Worm (Caenorhabditis elegans) whole organism, L3 larva: ENCODE measurements around the gene hhat-2.
A peak's percentile ranks its signal among the peaks of the same experiment; 100 is the strongest.

Experiments used
- R02D3.7 ChIP-seq: fragments of 150-350 bp; optimal IDR thresholded peaks from 2 replicates; lab custom pipeline; 2014; ENCODE audit warnings: missing biosample characterization, missing genetic modification characterization
- ZK546.5 ChIP-seq: sonication (generic microtip); optimal IDR thresholded peaks from 2 replicates; lab custom pipeline; 2017; ENCODE audit warnings: missing biosample characterization, missing genetic modification characterization
- aly-2 ChIP-seq: fragments of 150-350 bp; optimal IDR thresholded peaks from 2 replicates; lab custom pipeline; 2014; ENCODE audit warnings: missing biosample characterization, missing genetic modification characterization
- ama-1 ChIP-seq: fragments of 150-350 bp; optimal IDR thresholded peaks from 2 replicates; lab custom pipeline; 2018
- ceh-16 ChIP-seq: sonication (generic microtip); optimal IDR thresholded peaks from 2 replicates; lab custom pipeline; 2017; ENCODE audit warnings: missing biosample characterization, missing genetic modification characterization
- ceh-28 ChIP-seq: fragments of 150-350 bp; optimal IDR thresholded peaks from 2 replicates; lab custom pipeline; 2014; ENCODE audit warnings: missing biosample characterization, missing genetic modification reagents, missing genetic modification characterization
- ceh-82 ChIP-seq: fragments of 150-350 bp; optimal IDR thresholded peaks from 2 replicates; lab custom pipeline; 2014; ENCODE audit warnings: missing biosample characterization, missing genetic modification characterization
- ceh-9 ChIP-seq: sonication (generic microtip); optimal IDR thresholded peaks from 2 replicates; lab custom pipeline; 2018; ENCODE audit warnings: missing biosample characterization, missing genetic modification characterization
- daf-12 ChIP-seq: fragments of 150-350 bp; optimal IDR thresholded peaks from 2 replicates; lab custom pipeline; 2014; ENCODE audit warnings: missing biosample characterization, missing genetic modification reagents, missing genetic modification characterization
- egl-27 ChIP-seq: sonication (generic microtip); optimal IDR thresholded peaks from 4 replicates; lab custom pipeline; 2017; ENCODE audit warnings: missing biosample characterization, missing genetic modification reagents, missing genetic modification characterization
- egl-5 ChIP-seq: fragments of 150-350 bp; optimal IDR thresholded peaks from 2 replicates; lab custom pipeline; 2017; ENCODE audit warnings: missing biosample characterization, missing genetic modification reagents, missing genetic modification characterization, inconsistent platforms
- elt-1 ChIP-seq: fragments of 150-350 bp; optimal IDR thresholded peaks from 2 replicates; lab custom pipeline; 2014; ENCODE audit warnings: missing biosample characterization, missing genetic modification characterization
- elt-2 ChIP-seq: sonication (generic microtip); optimal IDR thresholded peaks from 2 replicates; lab custom pipeline; 2016; ENCODE audit warnings: missing genetic modification reagents, mild to moderate bottlenecking, missing genetic modification characterization, missing compliant biosample characterization
- elt-3 ChIP-seq, 3 experiments: fragments of 150-350 bp in 1 of 3; sonication (generic microtip) in 2 of 3; optimal IDR thresholded peaks; 2 replicates in 2 of 3; 4 replicates in 1 of 3; lab custom pipeline; 2014 to 2017; ENCODE audit warnings: missing biosample characterization in 3 of 3, missing genetic modification characterization in 3 of 3
- eor-1 ChIP-seq, 2 experiments: fragments of 150-350 bp; optimal IDR thresholded peaks; 2 replicates each; lab custom pipeline; 2014 to 2018; ENCODE audit warnings: missing biosample characterization in 2 of 2, missing genetic modification characterization in 2 of 2
- fkh-10 ChIP-seq: sonication (generic microtip); optimal IDR thresholded peaks from 2 replicates; lab custom pipeline; 2017; ENCODE audit warnings: missing biosample characterization, missing genetic modification reagents, missing genetic modification characterization
- fkh-2 ChIP-seq: fragments of 150-350 bp; optimal IDR thresholded peaks from 2 replicates; lab custom pipeline; 2014; ENCODE audit warnings: missing biosample characterization, missing genetic modification reagents, missing genetic modification characterization
- fos-1 ChIP-seq: fragments of 150-350 bp; optimal IDR thresholded peaks from 2 replicates; lab custom pipeline; 2014; ENCODE audit warnings: missing biosample characterization, missing genetic modification characterization
- hmg-11 ChIP-seq: sonication (generic microtip); optimal IDR thresholded peaks from 2 replicates; lab custom pipeline; 2016; ENCODE audit warnings: missing genetic modification characterization, missing compliant biosample characterization
- jun-1 ChIP-seq: fragments of 150-350 bp; optimal IDR thresholded peaks from 2 replicates; lab custom pipeline; 2014; ENCODE audit warnings: missing biosample characterization, missing genetic modification reagents, missing genetic modification characterization
- lin-15B ChIP-seq: fragments of 150-350 bp; optimal IDR thresholded peaks from 2 replicates; lab custom pipeline; 2014; ENCODE audit warnings: missing biosample characterization, missing genetic modification characterization
- lin-39 ChIP-seq: fragments of 150-350 bp; optimal IDR thresholded peaks from 2 replicates; lab custom pipeline; 2018; ENCODE audit warnings: missing biosample characterization, missing genetic modification reagents, missing genetic modification characterization
- lsy-12 ChIP-seq: sonication (generic microtip); optimal IDR thresholded peaks from 2 replicates; lab custom pipeline; 2016; ENCODE audit warnings: mild to moderate bottlenecking, missing genetic modification characterization, missing compliant biosample characterization
- mdl-1 ChIP-seq: fragments of 150-350 bp; optimal IDR thresholded peaks from 2 replicates; lab custom pipeline; 2014; ENCODE audit warnings: missing biosample characterization, missing genetic modification characterization
- mml-1 ChIP-seq: fragments of 150-350 bp; sonication (generic microtip); optimal IDR thresholded peaks from 3 replicates; lab custom pipeline; 2014; ENCODE audit warnings: missing biosample characterization, missing genetic modification characterization
- nfya-1 ChIP-seq: sonication (generic microtip); optimal IDR thresholded peaks from 2 replicates; lab custom pipeline; 2017; ENCODE audit warnings: missing genetic modification characterization, mild to moderate bottlenecking, missing compliant biosample characterization, antibody characterized with exemption, moderate library complexity; ENCODE audit not compliant: insufficient read depth
- nhr-11 ChIP-seq: fragments of 150-350 bp; optimal IDR thresholded peaks from 2 replicates; lab custom pipeline; 2014; ENCODE audit warnings: missing biosample characterization, missing genetic modification characterization
- nhr-12 ChIP-seq: fragments of 150-350 bp; optimal IDR thresholded peaks from 2 replicates; lab custom pipeline; 2014; ENCODE audit warnings: missing biosample characterization, missing genetic modification characterization
- nhr-23 ChIP-seq: fragments of 150-350 bp; optimal IDR thresholded peaks from 2 replicates; lab custom pipeline; 2014; ENCODE audit warnings: missing biosample characterization, missing genetic modification reagents, missing genetic modification characterization
- nhr-237 ChIP-seq: fragments of 150-350 bp; optimal IDR thresholded peaks from 2 replicates; lab custom pipeline; 2014; ENCODE audit warnings: missing biosample characterization, missing genetic modification characterization
- nhr-25 ChIP-seq: sonication (generic microtip); optimal IDR thresholded peaks from 2 replicates; lab custom pipeline; 2017; ENCODE audit warnings: missing biosample characterization, missing genetic modification characterization
- nhr-28 ChIP-seq: fragments of 150-350 bp; optimal IDR thresholded peaks from 2 replicates; lab custom pipeline; 2014; ENCODE audit warnings: missing biosample characterization, missing genetic modification characterization
- nhr-43 ChIP-seq: sonication (generic microtip); optimal IDR thresholded peaks from 2 replicates; lab custom pipeline; 2016; ENCODE audit warnings: mild to moderate bottlenecking, missing genetic modification characterization, missing compliant biosample characterization; ENCODE audit not compliant: poor library complexity, severe bottlenecking
- nhr-67 ChIP-seq: fragments of 150-350 bp; optimal IDR thresholded peaks from 2 replicates; lab custom pipeline; 2014; ENCODE audit warnings: missing biosample characterization, missing genetic modification characterization
- nhr-76 ChIP-seq: fragments of 150-350 bp; sonication (generic microtip); optimal IDR thresholded peaks from 5 replicates; lab custom pipeline; 2014; ENCODE audit warnings: missing biosample characterization, missing genetic modification characterization
- nhr-77 ChIP-seq: fragments of 150-350 bp; optimal IDR thresholded peaks from 2 replicates; lab custom pipeline; 2014; ENCODE audit warnings: missing biosample characterization, missing genetic modification characterization
- pha-4 ChIP-seq: fragments of 150-350 bp; optimal IDR thresholded peaks from 2 replicates; lab custom pipeline; 2014; ENCODE audit warnings: missing biosample characterization, missing genetic modification reagents, missing genetic modification characterization
- pqm-1 ChIP-seq: fragments of 150-350 bp; optimal IDR thresholded peaks from 2 replicates; lab custom pipeline; 2017; ENCODE audit warnings: missing biosample characterization, missing genetic modification characterization, inconsistent platforms
- sea-2 ChIP-seq: fragments of 150-350 bp; sonication (generic microtip); optimal IDR thresholded peaks from 4 replicates; lab custom pipeline; 2014; ENCODE audit warnings: missing biosample characterization, missing genetic modification reagents, missing genetic modification characterization
- skn-1 ChIP-seq: fragments of 150-350 bp; optimal IDR thresholded peaks from 2 replicates; lab custom pipeline; 2014; ENCODE audit warnings: missing biosample characterization, missing genetic modification characterization
- snpc-4 ChIP-seq: fragments of 150-350 bp; optimal IDR thresholded peaks from 2 replicates; lab custom pipeline; 2014; ENCODE audit warnings: missing biosample characterization, missing genetic modification characterization
- tbx-2 ChIP-seq: sonication (generic microtip); optimal IDR thresholded peaks from 2 replicates; lab custom pipeline; 2016; ENCODE audit warnings: mild to moderate bottlenecking, missing genetic modification characterization, missing compliant biosample characterization
- unc-39 ChIP-seq: sonication (generic microtip); optimal IDR thresholded peaks from 4 replicates; lab custom pipeline; 2017; ENCODE audit warnings: missing biosample characterization, missing genetic modification characterization
- unc-62 ChIP-seq: fragments of 150-350 bp; sonication (generic microtip); optimal IDR thresholded peaks from 4 replicates; lab custom pipeline; 2014; ENCODE audit warnings: missing biosample characterization, missing genetic modification reagents, missing genetic modification characterization
- zag-1 ChIP-seq: fragments of 150-350 bp; optimal IDR thresholded peaks from 2 replicates; lab custom pipeline; 2014; ENCODE audit warnings: missing biosample characterization, missing genetic modification characterization
- ztf-11 ChIP-seq: fragments of 150-350 bp; optimal IDR thresholded peaks from 2 replicates; lab custom pipeline; 2014; ENCODE audit warnings: missing biosample characterization, missing genetic modification characterization
- ztf-4 ChIP-seq: fragments of 150-350 bp; optimal IDR thresholded peaks from 2 replicates; lab custom pipeline; 2014; ENCODE audit warnings: missing biosample characterization, missing genetic modification characterization

Gene hhat-2

DNA sequence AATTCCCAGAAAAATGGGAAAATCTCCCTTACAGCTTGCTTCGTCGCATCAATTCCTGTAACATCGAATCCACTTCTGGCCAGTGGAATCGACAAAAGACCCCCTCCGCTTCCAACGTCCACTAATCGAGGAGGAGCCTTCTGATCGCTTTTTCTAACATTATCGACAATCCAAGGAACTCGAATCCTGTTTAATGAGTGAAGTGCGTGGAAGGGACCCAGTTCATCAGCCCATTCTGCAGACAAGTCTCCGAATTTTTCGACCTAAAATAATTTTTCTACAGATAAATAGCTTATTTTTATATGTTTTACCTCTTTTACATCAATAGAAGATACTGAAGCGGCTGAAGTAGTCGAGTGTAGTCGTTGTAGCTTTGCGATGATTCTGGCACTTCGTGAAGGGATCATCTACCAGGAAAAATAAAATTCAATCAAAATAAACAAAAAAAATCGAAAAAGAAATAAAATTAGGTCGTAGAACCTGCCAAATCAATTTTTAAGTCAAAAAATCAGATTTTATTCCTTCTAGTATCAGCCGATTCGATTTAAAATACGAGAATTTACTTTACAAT, 32.9 kb downstream of the hhat-2 start, which contains the start of gene coq-3:
coq-3 (minus strand) TSS at position 407 of the 571 bp plus-strand sequence.
- TF ChIP-seq lin-39 (tag; lab: Kevin White, UChicago) (no peak), ama-1 (peak; percentile 83), nhr-43 (tag; lab: Kevin White, UChicago) (peak; percentile 15), egl-27 (tag; lab: Kevin White, UChicago) (no peak), daf-12 (tag; lab: Kevin White, UChicago) (no peak), ztf-4 (peak; percentile 5), nhr-77 (tag; lab: Kevin White, UChicago) (no peak)
- TF ChIP-seq, all 47 proteins: peak for 3

DNA sequence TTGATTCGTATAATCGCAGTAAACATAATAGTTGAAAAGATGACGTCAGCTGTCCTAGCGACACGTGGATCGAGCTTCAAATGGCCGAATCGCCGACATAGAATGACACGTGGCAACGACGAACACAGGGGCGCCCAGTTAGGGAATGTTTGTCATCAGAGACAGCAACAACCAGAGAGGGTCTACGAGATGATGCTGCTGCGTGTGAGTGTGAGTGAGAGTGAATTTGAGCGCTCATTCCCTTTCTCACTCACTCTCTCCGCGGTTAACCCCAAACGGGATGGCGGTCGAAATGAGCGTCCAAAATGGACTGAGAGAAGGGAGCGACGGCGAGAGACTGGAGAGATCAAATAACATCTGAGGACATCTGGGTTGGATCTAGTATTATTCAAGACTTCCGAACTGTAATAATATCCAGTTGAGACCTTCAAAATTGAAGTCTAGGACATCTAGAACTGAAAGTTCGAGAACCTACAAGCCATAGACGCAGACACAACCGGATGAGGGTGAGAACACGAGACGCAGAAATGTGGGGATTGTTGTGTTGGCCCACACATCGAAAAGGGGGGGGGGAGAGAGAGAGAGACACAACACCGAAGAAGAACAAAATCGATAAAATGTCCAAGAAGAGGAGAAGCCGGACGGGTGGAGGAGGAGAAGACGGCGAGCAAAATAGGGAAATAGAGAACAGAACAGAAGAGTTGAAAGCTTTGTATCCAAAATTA, 34.9 kb downstream of the hhat-2 start:
- peak; percentile 55 for TF ChIP-seq ama-1
- no peak for TF ChIP-seq tbx-2 (tag; lab: Kevin White, UChicago)
- TF ChIP-seq elt-3 (tag; optimal IDR thresholded peaks at IDR 0.05; lab: Kevin White, UChicago): no peak
- no peak for TF ChIP-seq fos-1 (tag; lab: Kevin White, UChicago)
- TF ChIP-seq egl-27 (tag; lab: Kevin White, UChicago): no peak
- TF ChIP-seq mml-1 (tag; lab: Kevin White, UChicago): no peak
- peak; percentile 71 for TF ChIP-seq nfya-1
- peak; percentile 97 for TF ChIP-seq sea-2 (GFP tag; lab: Kevin White, UChicago)
- TF ChIP-seq elt-2 (tag; lab: Kevin White, UChicago): peak; percentile 45
- TF ChIP-seq eor-1 (tag; optimal IDR thresholded peaks at IDR 0.05; lab: Kevin White, UChicago): no peak
- no peak for TF ChIP-seq nhr-11 (tag; lab: Kevin White, UChicago)
- peak; percentile 15 for TF ChIP-seq lin-39 (tag; lab: Kevin White, UChicago)
- no peak for TF ChIP-seq daf-12 (tag; lab: Kevin White, UChicago)
- TF ChIP-seq fkh-2 (tag; lab: Kevin White, UChicago): no peak
- TF ChIP-seq pha-4 (tag; lab: Kevin White, UChicago): peak; percentile 60
- TF ChIP-seq nhr-77 (tag; lab: Kevin White, UChicago): no peak
- TF ChIP-seq fkh-10: no peak
- TF ChIP-seq nhr-237: no peak
- TF ChIP-seq ztf-11 (tag; lab: Kevin White, UChicago): no peak
- TF ChIP-seq pqm-1 (tag; lab: Kevin White, UChicago): peak; percentile 17
- no peak for TF ChIP-seq zag-1
- no peak for TF ChIP-seq ZK546.5
- TF ChIP-seq jun-1 (tag; lab: Kevin White, UChicago): peak; percentile 21
- TF ChIP-seq nhr-76 (tag; lab: Kevin White, UChicago): no peak
- TF ChIP-seq ceh-9: no peak
- TF ChIP-seq nhr-12 (tag; lab: Kevin White, UChicago): no peak
- TF ChIP-seq skn-1 (tag; lab: Kevin White, UChicago): no peak
- TF ChIP-seq elt-1 (tag; lab: Kevin White, UChicago): peak; percentile 5
- TF ChIP-seq nhr-43 (tag; lab: Kevin White, UChicago): peak; percentile 12
- TF ChIP-seq nhr-28 (tag; lab: Kevin White, UChicago): no peak
- TF ChIP-seq ceh-82 (tag; lab: Kevin White, UChicago): no peak
- TF ChIP-seq ceh-28: peak; percentile 70
- no peak for TF ChIP-seq snpc-4 (tag; lab: Kevin White, UChicago)
- TF ChIP-seq lin-15B (tag; lab: Kevin White, UChicago): peak; percentile 17
- peak; percentile 43 for TF ChIP-seq nhr-23 (tag; lab: Kevin White, UChicago)
- TF ChIP-seq unc-39 (tag; lab: Kevin White, UChicago): no peak
- TF ChIP-seq R02D3.7 (tag; lab: Kevin White, UChicago): peak; percentile 24
- no peak for TF ChIP-seq aly-2
- TF ChIP-seq nhr-67 (tag; lab: Kevin White, UChicago): no peak
- peak; percentile 23 for TF ChIP-seq mdl-1
- peak; percentile 75 for TF ChIP-seq nhr-25 (tag; lab: Kevin White, UChicago)
- TF ChIP-seq ceh-16 (tag; lab: Kevin White, UChicago): no peak
- no peak for TF ChIP-seq unc-62 (GFP tag; lab: Kevin White, UChicago)
- TF ChIP-seq hmg-11 (tag; lab: Kevin White, UChicago): peak; percentile 48
- peak; percentile 59 for TF ChIP-seq lsy-12 (tag; lab: Kevin White, UChicago)
- no peak for TF ChIP-seq egl-5
- TF ChIP-seq ztf-4: peak; percentile 28
